Fruit fly (Drosophila melanogaster) whole organism, prepupa: ENCODE measurements around the gene Tg.

Experiments
- CG11294 ChIP-seq: fragments of 200-800 bp; sonication (Bioruptor generic); IDR thresholded peaks from 2 replicates; pipeline ENCODE4 v1.3.6; 2022; ENCODE audit warnings: missing biosample characterization, missing genetic modification characterization
- CG11762 ChIP-seq: fragments of 200-800 bp; sonication (Bioruptor generic); optimal IDR thresholded peaks from 3 replicates; lab custom pipeline; 2016; ENCODE audit warnings: missing biosample characterization, missing genetic modification characterization; ENCODE audit not compliant: insufficient read depth
- CG11902 ChIP-seq: fragments of 200-800 bp; sonication (Bioruptor generic); optimal IDR thresholded peaks from 3 replicates; lab custom pipeline; 2016; ENCODE audit warnings: missing biosample characterization, missing genetic modification characterization
- CG15336 ChIP-seq: fragments of 200-800 bp; sonication (Bioruptor generic); IDR thresholded peaks from 2 replicates; pipeline ENCODE4 v1.3.6; 2022; ENCODE audit warnings: missing biosample characterization, missing genetic modification characterization
- CG1621 ChIP-seq: fragments of 200-800 bp; sonication (Bioruptor generic); optimal IDR thresholded peaks from 3 replicates; lab custom pipeline; 2018; ENCODE audit warnings: missing biosample characterization, mild to moderate bottlenecking, missing genetic modification characterization
- CG16779 ChIP-seq: fragments of 200-800 bp; sonication (Bioruptor generic); optimal IDR thresholded peaks from 3 replicates; lab custom pipeline; 2017; ENCODE audit warnings: missing biosample characterization, mild to moderate bottlenecking, missing genetic modification characterization
- CG3032 ChIP-seq: fragments of 200-800 bp; optimal IDR thresholded peaks from 2 replicates; lab custom pipeline; 2019; ENCODE audit warnings: missing biosample characterization, mild to moderate bottlenecking, missing genetic modification characterization, moderate library complexity
- CG34406 ChIP-seq: fragments of 200-800 bp; sonication (Bioruptor generic); optimal IDR thresholded peaks from 3 replicates; lab custom pipeline; 2016; ENCODE audit warnings: missing biosample characterization, missing genetic modification characterization
- CG6808 ChIP-seq: fragments of 200-800 bp; sonication (Bioruptor generic); optimal IDR thresholded peaks from 3 replicates; lab custom pipeline; 2017; ENCODE audit warnings: missing biosample characterization, missing genetic modification characterization, mild to moderate bottlenecking, moderate library complexity, missing genetic modification reagents
- CG6854 ChIP-seq: fragments of 200-800 bp; sonication (Bioruptor generic); optimal IDR thresholded peaks from 2 replicates; lab custom pipeline; 2017; ENCODE audit warnings: missing biosample characterization, mild to moderate bottlenecking, missing genetic modification characterization
- CG8119 ChIP-seq: fragments of 200-800 bp; sonication (Bioruptor generic); IDR thresholded peaks from 3 replicates; pipeline ENCODE4 v1.3.6; 2022; ENCODE audit warnings: missing biosample characterization, missing genetic modification characterization
- CG8632 ChIP-seq: fragments of 200-800 bp; sonication (Bioruptor generic); optimal IDR thresholded peaks from 3 replicates; lab custom pipeline; 2016; ENCODE audit warnings: missing biosample characterization, missing genetic modification characterization
- CG9139 ChIP-seq: fragments of 200-800 bp; sonication (Bioruptor generic); optimal IDR thresholded peaks from 3 replicates; lab custom pipeline; 2017; ENCODE audit warnings: missing biosample characterization, mild to moderate bottlenecking, missing genetic modification characterization
- Eip78C ChIP-seq: fragments of 200-800 bp; sonication (Bioruptor generic); peaks from one replicate; lab custom pipeline; 2016; ENCODE audit warnings: missing biosample characterization, missing genetic modification characterization
- Eip93F ChIP-seq: fragments of 200-800 bp; sonication (Bioruptor generic); optimal IDR thresholded peaks from 2 replicates; lab custom pipeline; 2016; ENCODE audit warnings: missing biosample characterization, mild to moderate bottlenecking, missing genetic modification characterization
- Hr38 ChIP-seq: sonication (Bioruptor generic); optimal IDR thresholded peaks from 2 replicates; lab custom pipeline; 2016; ENCODE audit warnings: missing biosample characterization, missing genetic modification characterization
- Hr39 ChIP-seq: fragments of 200-800 bp; sonication (Bioruptor generic); optimal IDR thresholded peaks from 2 replicates; lab custom pipeline; 2016; ENCODE audit warnings: missing biosample characterization, missing genetic modification characterization
- Lpt ChIP-seq: fragments of 200-800 bp; sonication (Bioruptor generic); optimal IDR thresholded peaks from 3 replicates; lab custom pipeline; 2016; ENCODE audit warnings: missing biosample characterization, missing genetic modification characterization
- OdsH ChIP-seq: fragments of 200-800 bp; sonication (Bioruptor generic); optimal IDR thresholded peaks from 3 replicates; lab custom pipeline; 2016; ENCODE audit warnings: missing biosample characterization, missing genetic modification characterization
- Sox102F ChIP-seq: fragments of 200-800 bp; sonication (Bioruptor generic); optimal IDR thresholded peaks from 2 replicates; lab custom pipeline; 2016; ENCODE audit warnings: missing biosample characterization, mild to moderate bottlenecking, missing genetic modification characterization
- achi ChIP-seq: fragments of 200-800 bp; sonication (Bioruptor generic); optimal IDR thresholded peaks from 3 replicates; lab custom pipeline; 2016; ENCODE audit warnings: missing biosample characterization, missing genetic modification characterization
- acj6 ChIP-seq: fragments of 200-800 bp; sonication (Bioruptor generic); optimal IDR thresholded peaks from 3 replicates; lab custom pipeline; 2016; ENCODE audit warnings: missing biosample characterization, missing genetic modification characterization
- dsx ChIP-seq: fragments of 200-800 bp; optimal IDR thresholded peaks from 3 replicates; lab custom pipeline; 2019; ENCODE audit warnings: missing biosample characterization, mild to moderate bottlenecking, missing genetic modification characterization, moderate library complexity; ENCODE audit not compliant: poor library complexity, severe bottlenecking
- eg ChIP-seq: fragments of 200-800 bp; sonication (Bioruptor generic); IDR thresholded peaks from 3 replicates; pipeline ENCODE4 v1.3.6; 2022; ENCODE audit warnings: missing biosample characterization, missing genetic modification characterization
- esn ChIP-seq: fragments of 200-800 bp; sonication (Bioruptor generic); optimal IDR thresholded peaks from 2 replicates; lab custom pipeline; 2016; ENCODE audit warnings: missing biosample characterization, mild to moderate bottlenecking, missing genetic modification characterization, moderate library complexity
- fkh ChIP-seq: fragments of 200-800 bp; sonication (Bioruptor generic); optimal IDR thresholded peaks from 3 replicates; lab custom pipeline; 2017; ENCODE audit warnings: missing biosample characterization, mild to moderate bottlenecking, missing genetic modification characterization, moderate library complexity
- salr ChIP-seq, 2 experiments: fragments of 200-800 bp; sonication (Bioruptor generic); optimal IDR thresholded peaks; 3 replicates each; lab custom pipeline; 2016 to 2018; ENCODE audit warnings: missing biosample characterization in 2 of 2, missing genetic modification characterization in 2 of 2, mild to moderate bottlenecking in 1 of 2
- ss ChIP-seq, 2 experiments: fragments of 200-800 bp; sonication (Bioruptor generic); optimal IDR thresholded peaks; 2 replicates in 1 of 2; 3 replicates in 1 of 2; lab custom pipeline; 2017 to 2018; ENCODE audit warnings: mild to moderate bottlenecking in 2 of 2, missing biosample characterization in 2 of 2, missing genetic modification characterization in 2 of 2, moderate library complexity in 1 of 2
- topi ChIP-seq: fragments of 200-800 bp; sonication (Bioruptor generic); optimal IDR thresholded peaks from 3 replicates; lab custom pipeline; 2016; ENCODE audit warnings: missing biosample characterization, missing genetic modification characterization
- vri ChIP-seq: fragments of 200-800 bp; sonication (Bioruptor generic); optimal IDR thresholded peaks from 3 replicates; lab custom pipeline; 2016; ENCODE audit warnings: missing biosample characterization, mild to moderate bottlenecking, missing genetic modification characterization

The Tg gene

dm6 chr2L:8009283-8010211 lies 1.7 kb upstream of the Tg start, which contains the start of gene CG12560 (continued):
- TF ChIP-seq Hr38 = no peak
- TF ChIP-seq acj6 (GFP tag; lab: Kevin White, UChicago) = no peak
- TF ChIP-seq CG3032 (tag; lab: Kevin White, UChicago) = no peak
- TF ChIP-seq CG11762 (GFP tag; lab: Kevin White, UChicago) = no peak
- TF ChIP-seq Hr39 (GFP tag; lab: Kevin White, UChicago) = no peak
- no peak for TF ChIP-seq OdsH (GFP tag; lab: Kevin White, UChicago)
- TF ChIP-seq CG16779 (tag; lab: Kevin White, UChicago) = peak; percentile 57
- TF ChIP-seq Sox102F (GFP tag; lab: Kevin White, UChicago) = peak; percentile 9
- TF ChIP-seq salr (GFP tag; optimal IDR thresholded peaks at IDR 0.05; lab: Kevin White, UChicago) = no peak
- TF ChIP-seq CG34406 (GFP tag; lab: Kevin White, UChicago) = no peak

- TF ChIP-seq Eip78C (GFP tag; lab: Kevin White, UChicago) = peak; percentile 45
- no peak for TF ChIP-seq CG6808 (GFP tag; lab: Kevin White, UChicago)
These were observed 1.3 kb downstream of the Tg start for dm6 chr2L:8012551-8012950.

DNA sequence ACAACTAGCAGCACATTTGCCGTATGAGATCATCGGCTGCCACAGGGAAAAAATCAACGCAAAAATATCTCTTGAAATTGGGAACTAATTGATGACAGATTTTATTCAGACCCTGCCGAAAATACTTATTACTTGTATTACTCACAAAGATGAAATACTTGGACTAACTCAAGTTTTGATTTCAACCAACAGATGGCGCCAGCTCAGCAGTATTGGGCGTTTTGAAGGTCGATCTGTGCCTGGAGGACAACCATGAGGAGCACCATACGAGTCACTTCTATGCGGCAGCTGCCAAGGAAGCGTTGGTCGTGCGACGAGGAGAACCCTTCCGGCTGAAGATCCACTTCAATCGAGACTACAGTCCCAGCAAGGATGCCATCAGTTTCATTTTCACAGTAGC lies 13.1 kb downstream of the Tg start:
- TF ChIP-seq esn (GFP tag; lab: Kevin White, UChicago) (no peak), CG8119 (GFP tag; lab: Robert Waterston, UW) (no peak), salr (GFP tag; optimal IDR thresholded peaks at IDR 0.05; lab: Kevin White, UChicago) (no peak), dsx (no peak), topi (GFP tag; lab: Kevin White, UChicago) (no peak), ss (GFP tag; optimal IDR thresholded peaks at IDR 0.05; lab: Kevin White, UChicago) (no peak), CG11294 (GFP tag; lab: Robert Waterston, UW) (no peak), CG1621 (tag; lab: Kevin White, UChicago) (no peak), CG15336 (GFP tag; lab: Robert Waterston, UW) (no peak)
- TF ChIP-seq, all 60 proteins: peak for 0

DNA sequence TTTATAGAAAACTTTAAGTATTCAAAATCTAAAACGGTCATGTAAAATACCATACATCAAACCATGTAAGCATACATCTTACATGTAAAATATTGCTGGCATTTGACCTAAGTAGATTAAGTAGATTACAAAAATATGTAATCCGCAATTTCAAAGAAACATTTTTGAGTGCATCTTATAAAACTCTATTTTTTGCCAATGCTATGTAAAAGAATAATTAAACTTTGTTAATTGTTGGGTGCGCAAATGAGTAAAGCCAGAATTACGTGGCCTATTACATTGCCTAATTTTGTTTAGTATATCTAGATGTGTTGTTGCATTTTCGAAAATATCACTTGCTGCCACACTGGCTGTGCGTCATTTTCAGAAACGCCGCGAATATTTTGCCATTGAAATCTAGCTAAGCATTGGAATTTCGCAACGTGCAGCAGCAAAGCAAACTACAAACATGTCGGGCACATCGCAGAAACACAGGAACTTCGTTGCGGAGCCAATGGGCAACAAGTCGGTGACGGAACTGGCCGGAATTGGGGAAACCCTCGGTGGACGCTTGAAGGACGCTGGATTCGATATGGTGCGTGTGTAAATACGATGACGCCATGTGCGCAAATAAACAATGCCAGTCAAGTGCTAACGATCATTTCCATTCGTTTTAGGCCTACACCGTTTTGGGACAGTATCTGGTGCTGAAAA lies 18.1 kb downstream of the Tg start, which contains the start of gene baf:
TSS of gene baf (plus strand) at position 303 of the 693 bp plus-strand sequence.
- TF ChIP-seq achi (GFP tag; lab: Kevin White, UChicago) = peak; percentile 58
- TF ChIP-seq fkh (GFP tag; lab: Kevin White, UChicago) = peak; percentile 89
- peak; percentile 71 for TF ChIP-seq Eip78C (GFP tag; lab: Kevin White, UChicago)
- no peak for TF ChIP-seq dsx
- TF ChIP-seq Lpt (GFP tag; lab: Kevin White, UChicago) = no peak
- TF ChIP-seq CG8632 = no peak
- TF ChIP-seq CG11902 (GFP tag; lab: Kevin White, UChicago) = no peak
- no peak for TF ChIP-seq CG16779 (tag; lab: Kevin White, UChicago)
- peak; percentile 7 for TF ChIP-seq CG3032 (tag; lab: Kevin White, UChicago)
- TF ChIP-seq CG6854 = peak; percentile 45
- no peak for TF ChIP-seq eg (GFP tag; lab: Robert Waterston, UW)
- no peak for TF ChIP-seq vri (GFP tag; lab: Kevin White, UChicago)
- TF ChIP-seq ss (GFP tag; optimal IDR thresholded peaks at IDR 0.05; lab: Kevin White, UChicago) = peak; percentile 36 to 38
- no peak for TF ChIP-seq CG9139
- no peak for TF ChIP-seq esn (GFP tag; lab: Kevin White, UChicago)
- no peak for TF ChIP-seq Eip93F
- TF ChIP-seq acj6 (GFP tag; lab: Kevin White, UChicago) = no peak
